Worm (Caenorhabditis elegans) whole organism, L3 larva: ENCODE results near the gene Y41C4A.6.

Experiments used
- ceh-9 ChIP-seq: sonication (generic microtip); optimal IDR thresholded peaks from 2 replicates; lab custom pipeline; 2018; ENCODE audit warnings: missing biosample characterization, missing genetic modification characterization
- fkh-10 ChIP-seq: sonication (generic microtip); optimal IDR thresholded peaks from 2 replicates; lab custom pipeline; 2017; ENCODE audit warnings: missing biosample characterization, missing genetic modification reagents, missing genetic modification characterization
- fkh-2 ChIP-seq: fragments of 150-350 bp; optimal IDR thresholded peaks from 2 replicates; lab custom pipeline; 2014; ENCODE audit warnings: missing biosample characterization, missing genetic modification reagents, missing genetic modification characterization
- lin-15B ChIP-seq: fragments of 150-350 bp; optimal IDR thresholded peaks from 2 replicates; lab custom pipeline; 2014; ENCODE audit warnings: missing biosample characterization, missing genetic modification characterization
- lin-39 ChIP-seq: fragments of 150-350 bp; optimal IDR thresholded peaks from 2 replicates; lab custom pipeline; 2018; ENCODE audit warnings: missing biosample characterization, missing genetic modification reagents, missing genetic modification characterization
- mdl-1 ChIP-seq: fragments of 150-350 bp; optimal IDR thresholded peaks from 2 replicates; lab custom pipeline; 2014; ENCODE audit warnings: missing biosample characterization, missing genetic modification characterization
- nfya-1 ChIP-seq: sonication (generic microtip); optimal IDR thresholded peaks from 2 replicates; lab custom pipeline; 2017; ENCODE audit warnings: missing genetic modification characterization, mild to moderate bottlenecking, missing compliant biosample characterization, antibody characterized with exemption, moderate library complexity; ENCODE audit not compliant: insufficient read depth
- nhr-25 ChIP-seq: sonication (generic microtip); optimal IDR thresholded peaks from 2 replicates; lab custom pipeline; 2017; ENCODE audit warnings: missing biosample characterization, missing genetic modification characterization
- nhr-28 ChIP-seq: fragments of 150-350 bp; optimal IDR thresholded peaks from 2 replicates; lab custom pipeline; 2014; ENCODE audit warnings: missing biosample characterization, missing genetic modification characterization
- nhr-76 ChIP-seq: fragments of 150-350 bp; sonication (generic microtip); optimal IDR thresholded peaks from 5 replicates; lab custom pipeline; 2014; ENCODE audit warnings: missing biosample characterization, missing genetic modification characterization
- nhr-77 ChIP-seq: fragments of 150-350 bp; optimal IDR thresholded peaks from 2 replicates; lab custom pipeline; 2014; ENCODE audit warnings: missing biosample characterization, missing genetic modification characterization
- pha-4 ChIP-seq: fragments of 150-350 bp; optimal IDR thresholded peaks from 2 replicates; lab custom pipeline; 2014; ENCODE audit warnings: missing biosample characterization, missing genetic modification reagents, missing genetic modification characterization
- zag-1 ChIP-seq: fragments of 150-350 bp; optimal IDR thresholded peaks from 2 replicates; lab custom pipeline; 2014; ENCODE audit warnings: missing biosample characterization, missing genetic modification characterization
- ztf-4 ChIP-seq: fragments of 150-350 bp; optimal IDR thresholded peaks from 2 replicates; lab custom pipeline; 2014; ENCODE audit warnings: missing biosample characterization, missing genetic modification characterization

DNA sequence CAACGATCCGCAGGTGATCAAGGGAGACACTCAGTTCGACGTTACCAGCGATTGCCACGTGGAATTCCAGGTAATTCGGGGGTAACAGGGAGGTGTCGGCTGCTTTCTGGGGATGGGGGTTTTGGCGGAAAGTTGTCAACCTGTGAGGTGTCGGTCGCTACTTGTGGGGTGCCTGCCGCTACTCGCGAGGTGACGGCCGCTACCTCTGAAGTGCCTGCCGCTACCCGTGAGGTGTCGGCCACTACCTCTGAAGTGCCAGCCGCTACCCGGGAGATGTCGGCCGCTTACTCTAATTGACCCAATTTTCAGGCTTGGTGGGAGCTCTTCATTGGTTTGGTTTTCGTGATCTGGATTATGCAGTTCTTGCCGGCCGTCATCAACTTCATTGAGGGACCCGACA, 34.5 kb downstream of the Y41C4A.6 start:
- TF ChIP-seq ceh-9 (tag; lab: Kevin White, UChicago) (no peak), pha-4 (tag; lab: Kevin White, UChicago) (no peak), fkh-10 (GFP tag; lab: Kevin White, UChicago) (no peak), lin-15B (no peak), mdl-1 (tag; lab: Kevin White, UChicago) (no peak), ztf-4 (tag; lab: Kevin White, UChicago) (no peak), nhr-76 (no peak), fkh-2 (tag; lab: Kevin White, UChicago) (no peak), nfya-1 (tag; lab: Kevin White, UChicago) (no peak), lin-39 (no peak), zag-1 (tag; lab: Kevin White, UChicago) (no peak), nhr-28 (no peak), nhr-77 (tag; lab: Kevin White, UChicago) (no peak), nhr-25 (tag; lab: Kevin White, UChicago) (no peak)
